Worm (Caenorhabditis elegans) whole organism, late embryonic: Measurements from ENCODE around the gene idpp-8.

Source experiments
- C08G9.2 ChIP-seq: sonication (generic microtip); optimal IDR thresholded peaks from 2 replicates; lab custom pipeline; 2016; ENCODE audit warnings: mild to moderate bottlenecking, missing genetic modification characterization, moderate library complexity, missing compliant biosample characterization
- K02D7.2 ChIP-seq: sonication (generic microtip); optimal IDR thresholded peaks from 2 replicates; lab custom pipeline; 2017; ENCODE audit warnings: mild to moderate bottlenecking, missing genetic modification characterization, missing compliant biosample characterization
- K09A11.1 ChIP-seq: sonication (generic microtip); optimal IDR thresholded peaks from 2 replicates; lab custom pipeline; 2017; ENCODE audit warnings: antibody characterized with exemption, mild to moderate bottlenecking, missing genetic modification characterization, missing compliant biosample characterization; ENCODE audit not compliant: insufficient read depth
- Y22D7AL.16 ChIP-seq: sonication (generic microtip); optimal IDR thresholded peaks from 2 replicates; lab custom pipeline; 2016; ENCODE audit warnings: missing genetic modification characterization, missing compliant biosample characterization
- ama-1 ChIP-seq: fragments of 150-350 bp; optimal IDR thresholded peaks from 2 replicates; lab custom pipeline; 2014
- ceh-14 ChIP-seq: sonication (generic microtip); optimal IDR thresholded peaks from 2 replicates; lab custom pipeline; 2016; ENCODE audit warnings: missing genotype, missing genetic modification characterization, missing compliant biosample characterization
- ceh-18 ChIP-seq: sonication (generic microtip); optimal IDR thresholded peaks from 2 replicates; lab custom pipeline; 2016; ENCODE audit warnings: missing genetic modification characterization, missing compliant biosample characterization
- ceh-19 ChIP-seq: fragments of 200-800 bp; sonication (Bioruptor generic); optimal IDR thresholded peaks from 2 replicates; lab custom pipeline; 2018; ENCODE audit warnings: mild to moderate bottlenecking, missing genetic modification characterization, missing compliant biosample characterization
- ceh-31 ChIP-seq: sonication (generic microtip); optimal IDR thresholded peaks from 2 replicates; lab custom pipeline; 2016; ENCODE audit warnings: missing genetic modification characterization, missing compliant biosample characterization
- ceh-34 ChIP-seq: sonication (generic microtip); optimal IDR thresholded peaks from 2 replicates; lab custom pipeline; 2016; ENCODE audit warnings: mild to moderate bottlenecking, missing genetic modification characterization, missing compliant biosample characterization
- ceh-48 ChIP-seq: sonication (generic microtip); optimal IDR thresholded peaks from 2 replicates; lab custom pipeline; 2016; ENCODE audit warnings: missing genetic modification characterization, inconsistent platforms, missing compliant biosample characterization
- che-1 ChIP-seq: sonication (generic microtip); optimal IDR thresholded peaks from 2 replicates; lab custom pipeline; 2016; ENCODE audit warnings: mild to moderate bottlenecking, missing genetic modification characterization, missing compliant biosample characterization
- dmd-4 ChIP-seq: sonication (generic microtip); optimal IDR thresholded peaks from 2 replicates; lab custom pipeline; 2016; ENCODE audit warnings: borderline replicate concordance, missing genetic modification characterization, missing compliant biosample characterization
- ets-4 ChIP-seq: sonication (generic microtip); optimal IDR thresholded peaks from 2 replicates; lab custom pipeline; 2016; ENCODE audit warnings: missing genetic modification characterization, missing compliant biosample characterization
- fkh-6 ChIP-seq: sonication (generic microtip); optimal IDR thresholded peaks from 2 replicates; lab custom pipeline; 2016; ENCODE audit warnings: missing genetic modification characterization, missing compliant biosample characterization
- hlh-13 ChIP-seq: fragments of 200-800 bp; sonication (Bioruptor generic); optimal IDR thresholded peaks from 2 replicates; lab custom pipeline; 2018; ENCODE audit warnings: mild to moderate bottlenecking, missing genetic modification characterization, missing compliant biosample characterization
- hlh-15 ChIP-seq: sonication (generic microtip); optimal IDR thresholded peaks from 2 replicates; lab custom pipeline; 2016; ENCODE audit warnings: missing genetic modification characterization, missing compliant biosample characterization
- hlh-30 ChIP-seq: sonication (generic microtip); optimal IDR thresholded peaks from 2 replicates; lab custom pipeline; 2017; ENCODE audit warnings: antibody characterized with exemption, missing genetic modification characterization, missing compliant biosample characterization; ENCODE audit not compliant: insufficient read depth
- hlh-6 ChIP-seq: sonication (generic microtip); optimal IDR thresholded peaks from 2 replicates; lab custom pipeline; 2016; ENCODE audit warnings: missing genotype, missing genetic modification characterization, missing compliant biosample characterization
- mec-3 ChIP-seq: sonication (generic microtip); optimal IDR thresholded peaks from 2 replicates; lab custom pipeline; 2016; ENCODE audit warnings: borderline replicate concordance, missing genetic modification characterization, missing compliant biosample characterization
- npax-4 ChIP-seq: sonication (generic microtip); optimal IDR thresholded peaks from 2 replicates; lab custom pipeline; 2016; ENCODE audit warnings: missing genetic modification characterization, missing compliant biosample characterization
- odd-2 ChIP-seq: sonication (generic microtip); optimal IDR thresholded peaks from 2 replicates; lab custom pipeline; 2017; ENCODE audit warnings: antibody characterized with exemption, mild to moderate bottlenecking, missing genetic modification characterization, missing compliant biosample characterization
- pag-3 ChIP-seq: sonication (generic microtip); optimal IDR thresholded peaks from 2 replicates; lab custom pipeline; 2016; ENCODE audit warnings: missing compliant biosample characterization, missing genetic modification characterization, borderline replicate concordance
- pha-4 ChIP-seq: fragments of 150-350 bp; optimal IDR thresholded peaks from 2 replicates; lab custom pipeline; 2018; ENCODE audit warnings: missing biosample characterization, missing genetic modification reagents, missing genetic modification characterization
- pros-1 ChIP-seq: fragments of 150-350 bp; optimal IDR thresholded peaks from 2 replicates; lab custom pipeline; 2014; ENCODE audit warnings: missing biosample characterization, missing genetic modification reagents, missing genetic modification characterization
- sdc-2 ChIP-seq: sonication (generic microtip); optimal IDR thresholded peaks from 2 replicates; lab custom pipeline; 2016; ENCODE audit warnings: missing genotype, missing genetic modification characterization, missing compliant biosample characterization
- unc-3 ChIP-seq, 2 experiments: fragments of 200-800 bp in 1 of 2; sonication (Bioruptor generic) in 1 of 2; sonication (generic microtip) in 1 of 2; conservative IDR thresholded peaks in 1 of 2; optimal IDR thresholded peaks in 1 of 2; 2 replicates each; pipeline versions ENCODE4 v1.3.6 to Lab custom; 2016 to 2022; ENCODE audit warnings: missing compliant biosample characterization in 2 of 2, missing genetic modification characterization in 2 of 2, missing genetic modification reagents in 1 of 2
- unc-42 ChIP-seq: sonication (generic microtip); optimal IDR thresholded peaks from 2 replicates; lab custom pipeline; 2016; ENCODE audit warnings: missing genotype, missing genetic modification characterization, missing compliant biosample characterization
- unc-55 ChIP-seq: sonication (generic microtip); optimal IDR thresholded peaks from 2 replicates; lab custom pipeline; 2017; ENCODE audit warnings: missing biosample characterization, missing genetic modification reagents, missing genetic modification characterization
- zip-5 ChIP-seq: sonication (generic microtip); optimal IDR thresholded peaks from 2 replicates; lab custom pipeline; 2016; ENCODE audit warnings: missing genetic modification characterization, missing compliant biosample characterization

Gene idpp-8

ce11 chrII:10350487-10350886 is 35.1 kb downstream of the idpp-8 start, which contains the start of gene C07E3.9:
Gene C07E3.9, plus strand, starts transcription at chrII:10350756.
- no peak for TF ChIP-seq unc-3 (GFP tag; conservative IDR thresholded peaks at IDR 0.05; lab: Robert Waterston, UW)
- no peak for TF ChIP-seq unc-3 (tag; optimal IDR thresholded peaks at IDR 0.05; lab: Kevin White, UChicago)
- peak; percentile 66 for TF ChIP-seq unc-42 (tag; lab: Kevin White, UChicago)
- no peak for TF ChIP-seq unc-55 (GFP tag; lab: Kevin White, UChicago)
- no peak for TF ChIP-seq odd-2 (tag; lab: Kevin White, UChicago)

- TF ChIP-seq ceh-18 (tag; lab: Kevin White, UChicago), result no peak
- no peak for TF ChIP-seq che-1 (tag; lab: Kevin White, UChicago)
- no peak for TF ChIP-seq dmd-4 (tag; lab: Kevin White, UChicago)
- TF ChIP-seq sdc-2, result no peak
- no peak for TF ChIP-seq K02D7.2
- TF ChIP-seq ceh-19 (GFP tag; lab: Kevin White, UChicago), result no peak
- no peak for TF ChIP-seq odd-2 (tag; lab: Kevin White, UChicago)
- TF ChIP-seq ets-4 (tag; lab: Kevin White, UChicago), result no peak
- no peak for TF ChIP-seq hlh-15 (tag; lab: Kevin White, UChicago)
- no peak for TF ChIP-seq npax-4 (tag; lab: Kevin White, UChicago)
- TF ChIP-seq unc-55 (GFP tag; lab: Kevin White, UChicago), result no peak
- no peak for TF ChIP-seq ceh-48 (tag; lab: Kevin White, UChicago)
- TF ChIP-seq hlh-13 (GFP tag; lab: Kevin White, UChicago), result no peak
- no peak for TF ChIP-seq fkh-6 (tag; lab: Kevin White, UChicago)
- no peak for TF ChIP-seq Y22D7AL.16 (tag; lab: Kevin White, UChicago)
- no peak for TF ChIP-seq zip-5 (tag; lab: Kevin White, UChicago)
- TF ChIP-seq C08G9.2, result no peak
Measured at ce11 chrII:10351963-10352362, 36.6 kb downstream of the idpp-8 start, which contains the start of gene C07E3.8. Gene C07E3.8, plus strand, starts transcription at chrII:10352263.

- no peak for TF ChIP-seq K09A11.1 (tag; lab: Kevin White, UChicago)
Measured at ce11 chrII:10357468-10358007, 42.2 kb downstream of the idpp-8 start, which contains the start of gene C07E3.3. Gene C07E3.3, minus strand, starts transcription at chrII:10357518.

ce11 chrII:10360487-10360886 is 45.1 kb downstream of the idpp-8 start, which contains the start of gene C07E3.4:
Gene C07E3.4, plus strand, starts transcription at chrII:10360787.
- no peak for TF ChIP-seq C08G9.2
- no peak for TF ChIP-seq pha-4 (tag; lab: Kevin White, UChicago)
- TF ChIP-seq dmd-4 (tag; lab: Kevin White, UChicago), result no peak
- TF ChIP-seq ceh-34 (tag; lab: Kevin White, UChicago), result no peak
- no peak for TF ChIP-seq mec-3 (tag; lab: Kevin White, UChicago)
- no peak for TF ChIP-seq pros-1
- no peak for TF ChIP-seq pag-3 (tag; lab: Kevin White, UChicago)
- TF ChIP-seq, all 69 proteins: peak for 0

DNA sequence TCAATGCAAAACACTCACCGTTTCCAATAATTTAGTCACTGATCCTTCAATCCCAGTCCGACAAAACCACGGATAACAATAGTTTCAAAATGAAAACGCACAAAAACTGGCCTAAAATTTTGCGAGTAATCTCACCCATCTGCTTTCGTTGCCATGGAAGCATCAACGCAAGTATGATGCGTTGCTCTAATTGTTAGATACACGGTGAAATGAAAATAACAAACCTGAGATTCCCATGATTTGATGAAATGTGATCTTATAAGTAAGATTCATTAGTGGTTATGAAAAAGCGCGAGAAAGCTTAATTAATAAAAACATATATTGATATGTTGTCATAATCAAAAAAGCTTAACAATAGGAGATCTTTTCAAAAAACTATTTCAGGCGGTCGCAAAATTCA is 51.9 kb downstream of the idpp-8 start, which contains the start of gene ceh-57:
TSS of gene ceh-57 (minus strand) at position 95 of the 400 bp plus-strand sequence.
- TF ChIP-seq ama-1 (lab: Kevin White, UChicago) (peak; percentile 36), hlh-6 (tag; lab: Kevin White, UChicago) (no peak), hlh-30 (tag; lab: Kevin White, UChicago) (no peak)

DNA sequence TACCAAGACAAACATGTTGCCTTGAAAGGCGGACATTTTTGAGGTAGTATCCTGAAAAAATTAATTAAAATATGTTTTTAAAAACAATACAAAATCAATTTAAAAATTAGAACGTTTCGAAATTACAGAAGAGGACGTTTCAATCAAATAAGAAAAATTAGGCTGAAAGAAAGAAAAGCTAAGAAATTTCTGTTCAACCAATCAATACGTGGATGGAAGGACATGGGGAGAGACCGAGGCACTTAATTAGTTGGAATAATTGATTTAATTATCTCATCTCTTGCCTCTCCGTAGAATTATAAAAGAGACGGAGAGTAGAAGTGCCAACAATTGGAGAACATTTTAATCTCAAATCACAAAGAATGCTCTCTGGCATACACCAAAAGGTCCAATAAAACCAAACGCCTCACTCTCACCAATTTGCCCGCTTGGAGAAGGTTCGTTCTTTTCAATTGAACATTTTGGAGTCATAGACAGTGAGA is 54.2 kb downstream of the idpp-8 start, which contains the start of gene ceh-58:
TSS of gene ceh-58 (minus strand) at position 51 of the 482 bp plus-strand sequence.
- TF ChIP-seq ceh-18 (tag; lab: Kevin White, UChicago), result no peak
- no peak for TF ChIP-seq Y22D7AL.16 (tag; lab: Kevin White, UChicago)
- peak; percentile 48 for TF ChIP-seq ceh-31 (tag; lab: Kevin White, UChicago)
- TF ChIP-seq ceh-14, result peak; percentile 46
- TF ChIP-seq unc-42 (tag; lab: Kevin White, UChicago), result peak; percentile 90
